Worm (Caenorhabditis elegans) whole organism, young adult: ENCODE data around the gene Y55F3AM.9.

Experiments used
- cebp-1 ChIP-seq, 2 experiments: fragments of 200-800 bp in 1 of 2; sonication (Bioruptor generic) in 1 of 2; sonication (generic microtip) in 1 of 2; IDR thresholded peaks in 1 of 2; optimal IDR thresholded peaks in 1 of 2; 2 replicates each; pipeline versions ENCODE4 v1.3.6 to Lab custom; 2017 to 2022; ENCODE audit warnings: missing compliant biosample characterization in 2 of 2, missing genetic modification characterization in 2 of 2, mild to moderate bottlenecking in 1 of 2, missing genetic modification reagents in 1 of 2, moderate library complexity in 1 of 2
- lin-40 ChIP-seq: sonication (generic microtip); optimal IDR thresholded peaks from 2 replicates; lab custom pipeline; 2016; ENCODE audit warnings: missing genetic modification characterization, mild to moderate bottlenecking, missing compliant biosample characterization, missing genotype, missing genetic modification reagents
- nfya-1 ChIP-seq: sonication (generic microtip); optimal IDR thresholded peaks from 2 replicates; lab custom pipeline; 2017; ENCODE audit warnings: antibody characterized with exemption, missing compliant biosample characterization, missing genetic modification characterization, borderline replicate concordance; ENCODE audit not compliant: insufficient read depth
- ztf-6 ChIP-seq: fragments of 200-800 bp; sonication (Bioruptor generic); IDR thresholded peaks from 2 replicates; pipeline ENCODE4 v1.3.6; 2022; ENCODE audit warnings: missing genetic modification reagents, missing genetic modification characterization, missing compliant biosample characterization

DNA sequence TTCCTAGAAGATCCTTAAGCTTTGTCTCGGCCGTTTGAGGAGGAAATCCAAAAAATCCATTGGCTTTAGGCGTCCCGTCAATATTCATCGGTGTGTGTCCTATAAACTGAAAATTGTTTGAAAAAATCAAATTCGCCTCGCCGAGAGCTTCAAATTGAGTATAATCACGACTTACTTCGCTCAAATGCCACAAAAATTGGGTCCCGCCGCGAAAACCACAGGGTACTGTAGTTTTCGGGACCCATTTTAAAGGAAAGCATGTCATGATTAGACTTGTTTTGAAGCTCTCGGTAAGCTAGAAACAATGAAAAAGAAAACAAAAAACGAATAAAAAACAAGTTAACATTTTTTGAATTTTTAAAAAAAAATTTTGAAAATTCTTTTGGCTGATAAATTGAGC is 19.2 kb downstream of the Y55F3AM.9 start, which contains the start of gene egrh-2:
- TF ChIP-seq nfya-1 (tag; lab: Kevin White, UChicago) (no peak), cebp-1 (GFP tag; IDR thresholded peaks at IDR 0.05; lab: Robert Waterston, UW) (no peak), cebp-1 (tag; optimal IDR thresholded peaks at IDR 0.05; lab: Kevin White, UChicago) (no peak), ztf-6 (no peak), lin-40 (tag; lab: Kevin White, UChicago) (no peak)
